Fruit fly (Drosophila melanogaster) whole organism, embryonic: ENCODE results near the gene Cyp18a1.

Experiments used
- Atf6 ChIP-seq: fragments of 200-800 bp; sonication (Bioruptor generic); IDR thresholded peaks from 2 replicates; pipeline ENCODE4 v1.3.6; 2022; ENCODE audit warnings: missing biosample characterization, missing genetic modification characterization
- B-H2 ChIP-seq: fragments of 200-800 bp; sonication (Bioruptor generic); optimal IDR thresholded peaks from 2 replicates; lab custom pipeline; 2018; ENCODE audit warnings: missing biosample characterization, mild to moderate bottlenecking, missing genetic modification characterization
- BEAF-32 ChIP-seq: fragments of 200-800 bp; sonication (Bioruptor generic); optimal IDR thresholded peaks from 3 replicates; lab custom pipeline; 2017; ENCODE audit warnings: missing biosample characterization, missing genetic modification characterization, mild to moderate bottlenecking, moderate library complexity, missing genetic modification reagents
- CG10274 ChIP-seq: fragments of 200-800 bp; sonication (Bioruptor generic); optimal IDR thresholded peaks from 3 replicates; lab custom pipeline; 2017; ENCODE audit warnings: missing biosample characterization, mild to moderate bottlenecking, missing genetic modification characterization
- CG10654 ChIP-seq: fragments of 200-800 bp; sonication (Bioruptor generic); optimal IDR thresholded peaks from 2 replicates; lab custom pipeline; 2016; ENCODE audit warnings: missing biosample characterization, missing genetic modification characterization
- CG11723 ChIP-seq: fragments of 200-800 bp; sonication (Bioruptor generic); optimal IDR thresholded peaks from 2 replicates; lab custom pipeline; 2017; ENCODE audit warnings: missing biosample characterization, mild to moderate bottlenecking, missing genetic modification characterization
- CG14441 ChIP-seq: fragments of 200-800 bp; sonication (Bioruptor generic); IDR thresholded peaks from 2 replicates; pipeline ENCODE4 v1.3.6; 2022; ENCODE audit warnings: missing biosample characterization, missing genetic modification characterization
- CG15073 ChIP-seq: fragments of 200-800 bp; sonication (Bioruptor generic); optimal IDR thresholded peaks from 2 replicates; lab custom pipeline; 2016; ENCODE audit warnings: missing biosample characterization, missing genetic modification characterization
- CG15514 ChIP-seq: fragments of 200-800 bp; sonication (Bioruptor generic); optimal IDR thresholded peaks from 3 replicates; lab custom pipeline; 2017; ENCODE audit warnings: missing biosample characterization, missing genetic modification characterization, mild to moderate bottlenecking, moderate library complexity, missing genetic modification reagents
- CG16863 ChIP-seq: fragments of 200-800 bp; sonication (Bioruptor generic); optimal IDR thresholded peaks from 3 replicates; lab custom pipeline; 2016; ENCODE audit warnings: missing biosample characterization, missing genetic modification characterization
- CG2678 ChIP-seq: fragments of 200-800 bp; sonication (Bioruptor generic); optimal IDR thresholded peaks from 3 replicates; lab custom pipeline; 2019; ENCODE audit warnings: missing biosample characterization, mild to moderate bottlenecking, missing genetic modification characterization, moderate library complexity
- CG30431 ChIP-seq: fragments of 200-800 bp; sonication (Bioruptor generic); optimal IDR thresholded peaks from 2 replicates; lab custom pipeline; 2017; ENCODE audit warnings: missing biosample characterization, missing genetic modification characterization
- CG31441 ChIP-seq: fragments of 200-800 bp; sonication (Bioruptor generic); IDR thresholded peaks from 2 replicates; pipeline ENCODE4 v1.3.6; 2022; ENCODE audit warnings: missing biosample characterization, missing genetic modification characterization
- CG4730 ChIP-seq: fragments of 200-800 bp; sonication (Bioruptor generic); IDR thresholded peaks from 2 replicates; pipeline ENCODE4 v1.3.6; 2022; ENCODE audit warnings: missing biosample characterization, missing genetic modification characterization
- CG6854 ChIP-seq: fragments of 200-800 bp; sonication (Bioruptor generic); optimal IDR thresholded peaks from 3 replicates; lab custom pipeline; 2017; ENCODE audit warnings: missing biosample characterization, mild to moderate bottlenecking, missing genetic modification characterization
- CG8359 ChIP-seq: fragments of 200-800 bp; sonication (Bioruptor generic); optimal IDR thresholded peaks from 2 replicates; lab custom pipeline; 2017; ENCODE audit warnings: missing biosample characterization, mild to moderate bottlenecking, missing genetic modification characterization, borderline replicate concordance
- CG8388 ChIP-seq: fragments of 200-800 bp; sonication (Bioruptor generic); optimal IDR thresholded peaks from 2 replicates; lab custom pipeline; 2019; ENCODE audit warnings: missing biosample characterization, mild to moderate bottlenecking, missing genetic modification characterization, moderate library complexity
- CG9437 ChIP-seq: fragments of 200-800 bp; sonication (Bioruptor generic); optimal IDR thresholded peaks from 2 replicates; lab custom pipeline; 2018; ENCODE audit warnings: missing biosample characterization, mild to moderate bottlenecking, missing genetic modification characterization
- CG9609 ChIP-seq: fragments of 200-800 bp; sonication (Bioruptor generic); optimal IDR thresholded peaks from 3 replicates; lab custom pipeline; 2016; ENCODE audit warnings: missing biosample characterization, missing genetic modification characterization
- Dip2 ChIP-seq: fragments of 200-800 bp; sonication (Bioruptor generic); IDR thresholded peaks from 2 replicates; pipeline ENCODE4 v1.3.6; 2022; ENCODE audit warnings: missing biosample characterization, missing genetic modification characterization
- Elba2 ChIP-seq: fragments of 200-800 bp; sonication (Bioruptor generic); optimal IDR thresholded peaks from 3 replicates; lab custom pipeline; 2016; ENCODE audit warnings: missing biosample characterization, missing genetic modification characterization
- HLH3B ChIP-seq: fragments of 200-800 bp; sonication (Bioruptor generic); IDR thresholded peaks from 2 replicates; pipeline ENCODE4 v1.3.6; 2022; ENCODE audit warnings: missing biosample characterization, missing genetic modification characterization
- Hey ChIP-seq: fragments of 200-800 bp; sonication (Bioruptor generic); optimal IDR thresholded peaks from 3 replicates; lab custom pipeline; 2018; ENCODE audit warnings: missing biosample characterization, mild to moderate bottlenecking, missing genetic modification characterization
- Kr ChIP-seq: fragments of 200-800 bp; sonication (Bioruptor generic); optimal IDR thresholded peaks from 2 replicates; lab custom pipeline; 2017; ENCODE audit warnings: missing biosample characterization, mild to moderate bottlenecking, missing genetic modification characterization
- MTF-1 ChIP-seq: fragments of 200-800 bp; sonication (Bioruptor generic); optimal IDR thresholded peaks from 2 replicates; lab custom pipeline; 2018; ENCODE audit warnings: missing biosample characterization, mild to moderate bottlenecking, missing genetic modification characterization, borderline replicate concordance
- Myb ChIP-seq: fragments of 200-800 bp; sonication (Bioruptor generic); optimal IDR thresholded peaks from 2 replicates; lab custom pipeline; 2016; ENCODE audit warnings: missing biosample characterization, missing genetic modification characterization
- Oli ChIP-seq: fragments of 200-800 bp; sonication (Bioruptor generic); optimal IDR thresholded peaks from 2 replicates; lab custom pipeline; 2018; ENCODE audit warnings: missing biosample characterization, mild to moderate bottlenecking, missing genetic modification characterization, moderate library complexity
- Optix ChIP-seq: fragments of 200-800 bp; sonication (Bioruptor generic); IDR thresholded peaks from 3 replicates; pipeline ENCODE4 v1.3.6; 2022; ENCODE audit warnings: missing biosample characterization, missing genetic modification characterization
- Rfx ChIP-seq: fragments of 200-800 bp; sonication (Bioruptor generic); IDR thresholded peaks from 2 replicates; pipeline ENCODE4 v1.3.6; 2022; ENCODE audit warnings: missing biosample characterization, missing genetic modification characterization
- Side ChIP-seq: fragments of 200-800 bp; sonication (Bioruptor generic); optimal IDR thresholded peaks from 2 replicates; lab custom pipeline; 2016; ENCODE audit warnings: missing biosample characterization, missing genetic modification characterization
- ac ChIP-seq: fragments of 200-800 bp; sonication (Bioruptor generic); optimal IDR thresholded peaks from 3 replicates; lab custom pipeline; 2017; ENCODE audit warnings: missing biosample characterization, mild to moderate bottlenecking, missing genetic modification characterization
- al ChIP-seq: fragments of 200-800 bp; sonication (Bioruptor generic); IDR thresholded peaks from 2 replicates; pipeline ENCODE4 v1.3.6; 2022; ENCODE audit warnings: missing biosample characterization, missing genetic modification characterization
- aop ChIP-seq: fragments of 200-800 bp; sonication (Bioruptor generic); IDR thresholded peaks from 2 replicates; pipeline ENCODE4 v1.3.6; 2022; ENCODE audit warnings: missing biosample characterization, missing genetic modification characterization
- ap ChIP-seq: fragments of 200-800 bp; sonication (Bioruptor generic); IDR thresholded peaks from 2 replicates; pipeline ENCODE4 v1.3.6; 2022; ENCODE audit warnings: missing biosample characterization, missing genetic modification characterization
- ash1 ChIP-seq: fragments of 200-800 bp; sonication (Bioruptor generic); optimal IDR thresholded peaks from 2 replicates; lab custom pipeline; 2018; ENCODE audit warnings: missing biosample characterization, mild to moderate bottlenecking, missing genetic modification characterization
- bowl ChIP-seq: fragments of 200-800 bp; sonication (Bioruptor generic); IDR thresholded peaks from 2 replicates; pipeline ENCODE4 v1.3.6; 2022; ENCODE audit warnings: missing biosample characterization, missing genetic modification characterization
- corto ChIP-seq: fragments of 200-800 bp; sonication (Bioruptor generic); optimal IDR thresholded peaks from 2 replicates; lab custom pipeline; 2016; ENCODE audit warnings: missing biosample characterization, mild to moderate bottlenecking, missing genetic modification characterization, moderate library complexity
- fd3F ChIP-seq: fragments of 200-800 bp; sonication (Bioruptor generic); optimal IDR thresholded peaks from 2 replicates; lab custom pipeline; 2018; ENCODE audit warnings: missing biosample characterization, mild to moderate bottlenecking, missing genetic modification characterization, moderate library complexity
- fd96Cb ChIP-seq: fragments of 200-800 bp; sonication (Bioruptor generic); optimal IDR thresholded peaks from 2 replicates; lab custom pipeline; 2018; ENCODE audit warnings: missing biosample characterization, mild to moderate bottlenecking, missing genetic modification characterization, moderate library complexity
- her ChIP-seq: fragments of 200-800 bp; sonication (Bioruptor generic); optimal IDR thresholded peaks from 2 replicates; lab custom pipeline; 2016; ENCODE audit warnings: missing biosample characterization, missing genetic modification characterization
- lola ChIP-seq, 3 experiments: fragments of >200 bp in 2 of 3; fragments of 200-800 bp in 1 of 3; sonication (Bioruptor generic) in 1 of 3; optimal IDR thresholded peaks; 2 replicates each; lab custom pipeline; 2017 to 2019; ENCODE audit warnings: missing biosample characterization in 3 of 3, missing genetic modification characterization in 3 of 3, mild to moderate bottlenecking in 1 of 3, moderate library complexity in 1 of 3
- pb ChIP-seq: fragments of 200-800 bp; sonication (Bioruptor generic); optimal IDR thresholded peaks from 3 replicates; lab custom pipeline; 2016; ENCODE audit warnings: missing biosample characterization, missing genetic modification characterization
- pzg ChIP-seq: fragments of 200-800 bp; sonication (Bioruptor generic); optimal IDR thresholded peaks from 3 replicates; lab custom pipeline; 2018; ENCODE audit warnings: missing biosample characterization, mild to moderate bottlenecking, missing genetic modification characterization, moderate library complexity
- sc ChIP-seq, 3 experiments: fragments of >200 bp in 2 of 3; fragments of 200-800 bp in 1 of 3; sonication (Bioruptor generic) in 1 of 3; optimal IDR thresholded peaks; 2 replicates in 2 of 3; 3 replicates in 1 of 3; lab custom pipeline; 2017; ENCODE audit warnings: mild to moderate bottlenecking in 1 of 3, missing biosample characterization in 1 of 3, missing genetic modification characterization in 1 of 3, missing genetic modification reagents in 1 of 3
- tio ChIP-seq: fragments of 200-800 bp; sonication (Bioruptor generic); optimal IDR thresholded peaks from 2 replicates; lab custom pipeline; 2017; ENCODE audit warnings: missing biosample characterization, missing genetic modification characterization, inconsistent platforms
- unc-4 ChIP-seq: fragments of 200-800 bp; sonication (Bioruptor generic); IDR thresholded peaks from 2 replicates; pipeline ENCODE4 v1.3.6; 2022; ENCODE audit warnings: missing biosample characterization, missing genetic modification characterization; ENCODE audit not compliant: partially characterized antibody
- unpg ChIP-seq: fragments of 200-800 bp; sonication (Bioruptor generic); optimal IDR thresholded peaks from 3 replicates; lab custom pipeline; 2018; ENCODE audit warnings: missing biosample characterization, mild to moderate bottlenecking, missing genetic modification characterization, moderate library complexity
- usp ChIP-seq: fragments of >200 bp; optimal IDR thresholded peaks from 2 replicates; lab custom pipeline; 2017; ENCODE audit warnings: missing biosample characterization, missing genetic modification characterization
- vvl ChIP-seq: fragments of 200-800 bp; sonication (Bioruptor generic); IDR thresholded peaks from 2 replicates; pipeline ENCODE4 v1.3.6; 2022; ENCODE audit warnings: missing biosample characterization, missing genetic modification characterization

Cyp18a1 gene

DNA sequence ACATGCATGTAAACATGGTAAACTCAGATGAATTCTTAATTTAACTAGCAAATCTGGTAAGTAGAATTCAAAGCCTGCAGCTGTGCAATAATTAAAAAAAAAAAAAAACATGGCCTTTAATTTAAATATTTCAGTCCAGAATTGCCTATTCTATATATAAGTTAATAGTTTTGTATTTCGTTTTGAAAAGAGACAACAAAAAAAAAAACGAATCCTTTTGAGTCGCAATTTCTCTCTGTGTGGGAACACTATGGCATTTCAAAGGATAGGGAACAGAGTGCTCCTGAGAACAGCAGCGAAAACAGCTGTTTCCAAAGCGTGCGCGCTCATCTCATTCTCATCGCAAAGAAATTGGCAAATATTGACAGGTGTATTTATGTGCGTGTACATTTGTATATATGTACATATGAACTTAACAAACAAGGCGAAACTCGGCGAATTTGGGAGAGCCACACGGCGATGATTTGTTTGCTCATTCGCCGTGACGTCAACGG lies 47.1 kb downstream of the Cyp18a1 start (continued):
- TF ChIP-seq MTF-1 (GFP tag; lab: Kevin White, UChicago): peak; percentile 39
- TF ChIP-seq B-H2 (GFP tag; lab: Kevin White, UChicago): peak; percentile 38
- TF ChIP-seq ap (GFP tag; lab: Robert Waterston, UW): no peak
- TF ChIP-seq ash1 (GFP tag; lab: Kevin White, UChicago): no peak
- peak; percentile 57 for TF ChIP-seq CG8388
- TF ChIP-seq tio: no peak
- TF ChIP-seq vvl (GFP tag; lab: Robert Waterston, UW): peak; percentile 59; the same call in 1 of the 2 replicates
- peak; percentile 68 for TF ChIP-seq Oli
- TF ChIP-seq unc-4 (GFP tag; lab: Robert Waterston, UW): no peak
- TF ChIP-seq al: 0 out of 2 replicates have a peak, but pooled peaks have one; percentile 4
- TF ChIP-seq Hey (tag; lab: Kevin White, UChicago): peak; percentile 49
- no peak for TF ChIP-seq Side (GFP tag; lab: Kevin White, UChicago)
- peak; percentile 42 for TF ChIP-seq CG15514 (GFP tag; lab: Kevin White, UChicago)
- TF ChIP-seq CG14441 (GFP tag; lab: Robert Waterston, UW): peak; percentile 21; the same call in 1 of the 2 replicates
- no peak for TF ChIP-seq her (GFP tag; lab: Kevin White, UChicago)
- peak; percentile 15 for TF ChIP-seq CG16863 (GFP tag; lab: Kevin White, UChicago)
- peak; percentile 5 for TF ChIP-seq CG10274 (GFP tag; lab: Kevin White, UChicago)
- no peak for TF ChIP-seq pb (GFP tag; lab: Kevin White, UChicago)
- peak; percentile 54 for TF ChIP-seq ac (GFP tag; lab: Kevin White, UChicago)
- no peak for TF ChIP-seq usp
- TF ChIP-seq Rfx (GFP tag; lab: Robert Waterston, UW): peak; percentile 53; the same call in 1 of the 2 replicates
- peak in 1 of 3 experiments; percentile 59 for TF ChIP-seq lola (GFP tag; optimal IDR thresholded peaks at IDR 0.05; lab: Kevin White, UChicago)
- TF ChIP-seq unpg (GFP tag; lab: Kevin White, UChicago): peak; percentile 60
- TF ChIP-seq bowl (GFP tag; lab: Robert Waterston, UW): peak; percentile 13; the same call in 1 of the 2 replicates
- TF ChIP-seq CG10654 (GFP tag; lab: Kevin White, UChicago): peak; percentile 12
- TF ChIP-seq corto: no peak
- TF ChIP-seq CG9437: peak; percentile 48
- TF ChIP-seq CG6854 (GFP tag; lab: Kevin White, UChicago): no peak
- TF ChIP-seq CG2678 (tag; lab: Kevin White, UChicago): peak; percentile 69
- TF ChIP-seq aop: no peak
- TF ChIP-seq CG15073 (GFP tag; lab: Kevin White, UChicago): no peak
- peak; percentile 65 for TF ChIP-seq CG31441
- peak; percentile 8 for TF ChIP-seq CG9609
- peak; percentile 53 for TF ChIP-seq CG30431 (GFP tag; lab: Kevin White, UChicago)
- no peak for TF ChIP-seq Dip2
- no peak for TF ChIP-seq Elba2 (GFP tag; lab: Kevin White, UChicago)
- peak; percentile 37; the same call in 1 of the 2 replicates for TF ChIP-seq CG4730 (GFP tag; lab: Robert Waterston, UW)
- no peak for TF ChIP-seq BEAF-32 (GFP tag; lab: Kevin White, UChicago)
- TF ChIP-seq fd3F: no peak
- no peak for TF ChIP-seq sc (optimal IDR thresholded peaks at IDR 0.05; lab: Kevin White, UChicago)
- TF ChIP-seq sc (GFP tag; optimal IDR thresholded peaks at IDR 0.05; lab: Kevin White, UChicago): peak; percentile 27
- TF ChIP-seq fd96Cb: peak; percentile 65
- TF ChIP-seq CG8359 (GFP tag; lab: Kevin White, UChicago): no peak
- no peak for TF ChIP-seq Myb (GFP tag; lab: Kevin White, UChicago)
- no peak for TF ChIP-seq pzg
- no peak for TF ChIP-seq Kr
- TF ChIP-seq CG11723: peak; percentile 28
- TF ChIP-seq Optix (GFP tag; lab: Robert Waterston, UW): no peak
- TF ChIP-seq HLH3B: no peak
- TF ChIP-seq Atf6 (GFP tag; lab: Robert Waterston, UW): no peak; the same call in 1 of the 2 replicates
